Worm (Caenorhabditis elegans) whole organism, L3 larva: ENCODE data around the gene rps-21.

Experiments
- R02D3.7 ChIP-seq: fragments of 150-350 bp; optimal IDR thresholded peaks from 2 replicates; lab custom pipeline; 2014; ENCODE audit warnings: missing biosample characterization, missing genetic modification characterization
- ZK546.5 ChIP-seq: sonication (generic microtip); optimal IDR thresholded peaks from 2 replicates; lab custom pipeline; 2017; ENCODE audit warnings: missing biosample characterization, missing genetic modification characterization
- aly-2 ChIP-seq: fragments of 150-350 bp; optimal IDR thresholded peaks from 2 replicates; lab custom pipeline; 2014; ENCODE audit warnings: missing biosample characterization, missing genetic modification characterization
- ama-1 ChIP-seq: fragments of 150-350 bp; optimal IDR thresholded peaks from 2 replicates; lab custom pipeline; 2018
- ceh-16 ChIP-seq: sonication (generic microtip); optimal IDR thresholded peaks from 2 replicates; lab custom pipeline; 2017; ENCODE audit warnings: missing biosample characterization, missing genetic modification characterization
- ceh-28 ChIP-seq: fragments of 150-350 bp; optimal IDR thresholded peaks from 2 replicates; lab custom pipeline; 2014; ENCODE audit warnings: missing biosample characterization, missing genetic modification reagents, missing genetic modification characterization
- ceh-82 ChIP-seq: fragments of 150-350 bp; optimal IDR thresholded peaks from 2 replicates; lab custom pipeline; 2014; ENCODE audit warnings: missing biosample characterization, missing genetic modification characterization
- ceh-9 ChIP-seq: sonication (generic microtip); optimal IDR thresholded peaks from 2 replicates; lab custom pipeline; 2018; ENCODE audit warnings: missing biosample characterization, missing genetic modification characterization
- daf-12 ChIP-seq: fragments of 150-350 bp; optimal IDR thresholded peaks from 2 replicates; lab custom pipeline; 2014; ENCODE audit warnings: missing biosample characterization, missing genetic modification reagents, missing genetic modification characterization
- egl-27 ChIP-seq: sonication (generic microtip); optimal IDR thresholded peaks from 4 replicates; lab custom pipeline; 2017; ENCODE audit warnings: missing biosample characterization, missing genetic modification reagents, missing genetic modification characterization
- egl-5 ChIP-seq: fragments of 150-350 bp; optimal IDR thresholded peaks from 2 replicates; lab custom pipeline; 2017; ENCODE audit warnings: missing biosample characterization, missing genetic modification reagents, missing genetic modification characterization, inconsistent platforms
- elt-1 ChIP-seq: fragments of 150-350 bp; optimal IDR thresholded peaks from 2 replicates; lab custom pipeline; 2014; ENCODE audit warnings: missing biosample characterization, missing genetic modification characterization
- elt-2 ChIP-seq: sonication (generic microtip); optimal IDR thresholded peaks from 2 replicates; lab custom pipeline; 2016; ENCODE audit warnings: missing genetic modification reagents, mild to moderate bottlenecking, missing genetic modification characterization, missing compliant biosample characterization
- elt-3 ChIP-seq, 3 experiments: fragments of 150-350 bp in 1 of 3; sonication (generic microtip) in 2 of 3; optimal IDR thresholded peaks; 2 replicates in 2 of 3; 4 replicates in 1 of 3; lab custom pipeline; 2014 to 2017; ENCODE audit warnings: missing biosample characterization in 3 of 3, missing genetic modification characterization in 3 of 3
- fkh-2 ChIP-seq: fragments of 150-350 bp; optimal IDR thresholded peaks from 2 replicates; lab custom pipeline; 2014; ENCODE audit warnings: missing biosample characterization, missing genetic modification reagents, missing genetic modification characterization
- fos-1 ChIP-seq: fragments of 150-350 bp; optimal IDR thresholded peaks from 2 replicates; lab custom pipeline; 2014; ENCODE audit warnings: missing biosample characterization, missing genetic modification characterization
- hmg-11 ChIP-seq: sonication (generic microtip); optimal IDR thresholded peaks from 2 replicates; lab custom pipeline; 2016; ENCODE audit warnings: missing genetic modification characterization, missing compliant biosample characterization
- jun-1 ChIP-seq: fragments of 150-350 bp; optimal IDR thresholded peaks from 2 replicates; lab custom pipeline; 2014; ENCODE audit warnings: missing biosample characterization, missing genetic modification reagents, missing genetic modification characterization
- lin-15B ChIP-seq: fragments of 150-350 bp; optimal IDR thresholded peaks from 2 replicates; lab custom pipeline; 2014; ENCODE audit warnings: missing biosample characterization, missing genetic modification characterization
- lin-39 ChIP-seq: fragments of 150-350 bp; optimal IDR thresholded peaks from 2 replicates; lab custom pipeline; 2018; ENCODE audit warnings: missing biosample characterization, missing genetic modification reagents, missing genetic modification characterization
- lsy-12 ChIP-seq: sonication (generic microtip); optimal IDR thresholded peaks from 2 replicates; lab custom pipeline; 2016; ENCODE audit warnings: mild to moderate bottlenecking, missing genetic modification characterization, missing compliant biosample characterization
- mdl-1 ChIP-seq: fragments of 150-350 bp; optimal IDR thresholded peaks from 2 replicates; lab custom pipeline; 2014; ENCODE audit warnings: missing biosample characterization, missing genetic modification characterization
- mml-1 ChIP-seq: fragments of 150-350 bp; sonication (generic microtip); optimal IDR thresholded peaks from 3 replicates; lab custom pipeline; 2014; ENCODE audit warnings: missing biosample characterization, missing genetic modification characterization
- nfya-1 ChIP-seq: sonication (generic microtip); optimal IDR thresholded peaks from 2 replicates; lab custom pipeline; 2017; ENCODE audit warnings: missing genetic modification characterization, mild to moderate bottlenecking, missing compliant biosample characterization, antibody characterized with exemption, moderate library complexity; ENCODE audit not compliant: insufficient read depth
- nhr-11 ChIP-seq: fragments of 150-350 bp; optimal IDR thresholded peaks from 2 replicates; lab custom pipeline; 2014; ENCODE audit warnings: missing biosample characterization, missing genetic modification characterization
- nhr-12 ChIP-seq: fragments of 150-350 bp; optimal IDR thresholded peaks from 2 replicates; lab custom pipeline; 2014; ENCODE audit warnings: missing biosample characterization, missing genetic modification characterization
- nhr-23 ChIP-seq: fragments of 150-350 bp; optimal IDR thresholded peaks from 2 replicates; lab custom pipeline; 2014; ENCODE audit warnings: missing biosample characterization, missing genetic modification reagents, missing genetic modification characterization
- nhr-237 ChIP-seq: fragments of 150-350 bp; optimal IDR thresholded peaks from 2 replicates; lab custom pipeline; 2014; ENCODE audit warnings: missing biosample characterization, missing genetic modification characterization
- nhr-25 ChIP-seq: sonication (generic microtip); optimal IDR thresholded peaks from 2 replicates; lab custom pipeline; 2017; ENCODE audit warnings: missing biosample characterization, missing genetic modification characterization
- nhr-28 ChIP-seq: fragments of 150-350 bp; optimal IDR thresholded peaks from 2 replicates; lab custom pipeline; 2014; ENCODE audit warnings: missing biosample characterization, missing genetic modification characterization
- nhr-43 ChIP-seq: sonication (generic microtip); optimal IDR thresholded peaks from 2 replicates; lab custom pipeline; 2016; ENCODE audit warnings: mild to moderate bottlenecking, missing genetic modification characterization, missing compliant biosample characterization; ENCODE audit not compliant: poor library complexity, severe bottlenecking
- nhr-67 ChIP-seq: fragments of 150-350 bp; optimal IDR thresholded peaks from 2 replicates; lab custom pipeline; 2014; ENCODE audit warnings: missing biosample characterization, missing genetic modification characterization
- nhr-76 ChIP-seq: fragments of 150-350 bp; sonication (generic microtip); optimal IDR thresholded peaks from 5 replicates; lab custom pipeline; 2014; ENCODE audit warnings: missing biosample characterization, missing genetic modification characterization
- nhr-77 ChIP-seq: fragments of 150-350 bp; optimal IDR thresholded peaks from 2 replicates; lab custom pipeline; 2014; ENCODE audit warnings: missing biosample characterization, missing genetic modification characterization
- pha-4 ChIP-seq: fragments of 150-350 bp; optimal IDR thresholded peaks from 2 replicates; lab custom pipeline; 2014; ENCODE audit warnings: missing biosample characterization, missing genetic modification reagents, missing genetic modification characterization
- pqm-1 ChIP-seq: fragments of 150-350 bp; optimal IDR thresholded peaks from 2 replicates; lab custom pipeline; 2017; ENCODE audit warnings: missing biosample characterization, missing genetic modification characterization, inconsistent platforms
- sea-2 ChIP-seq: fragments of 150-350 bp; sonication (generic microtip); optimal IDR thresholded peaks from 4 replicates; lab custom pipeline; 2014; ENCODE audit warnings: missing biosample characterization, missing genetic modification reagents, missing genetic modification characterization
- skn-1 ChIP-seq: fragments of 150-350 bp; optimal IDR thresholded peaks from 2 replicates; lab custom pipeline; 2014; ENCODE audit warnings: missing biosample characterization, missing genetic modification characterization
- snpc-4 ChIP-seq: fragments of 150-350 bp; optimal IDR thresholded peaks from 2 replicates; lab custom pipeline; 2014; ENCODE audit warnings: missing biosample characterization, missing genetic modification characterization
- tbx-2 ChIP-seq: sonication (generic microtip); optimal IDR thresholded peaks from 2 replicates; lab custom pipeline; 2016; ENCODE audit warnings: mild to moderate bottlenecking, missing genetic modification characterization, missing compliant biosample characterization
- unc-62 ChIP-seq: fragments of 150-350 bp; sonication (generic microtip); optimal IDR thresholded peaks from 4 replicates; lab custom pipeline; 2014; ENCODE audit warnings: missing biosample characterization, missing genetic modification reagents, missing genetic modification characterization
- zag-1 ChIP-seq: fragments of 150-350 bp; optimal IDR thresholded peaks from 2 replicates; lab custom pipeline; 2014; ENCODE audit warnings: missing biosample characterization, missing genetic modification characterization
- ztf-11 ChIP-seq: fragments of 150-350 bp; optimal IDR thresholded peaks from 2 replicates; lab custom pipeline; 2014; ENCODE audit warnings: missing biosample characterization, missing genetic modification characterization
- ztf-4 ChIP-seq: fragments of 150-350 bp; optimal IDR thresholded peaks from 2 replicates; lab custom pipeline; 2014; ENCODE audit warnings: missing biosample characterization, missing genetic modification characterization

rps-21 gene

DNA sequence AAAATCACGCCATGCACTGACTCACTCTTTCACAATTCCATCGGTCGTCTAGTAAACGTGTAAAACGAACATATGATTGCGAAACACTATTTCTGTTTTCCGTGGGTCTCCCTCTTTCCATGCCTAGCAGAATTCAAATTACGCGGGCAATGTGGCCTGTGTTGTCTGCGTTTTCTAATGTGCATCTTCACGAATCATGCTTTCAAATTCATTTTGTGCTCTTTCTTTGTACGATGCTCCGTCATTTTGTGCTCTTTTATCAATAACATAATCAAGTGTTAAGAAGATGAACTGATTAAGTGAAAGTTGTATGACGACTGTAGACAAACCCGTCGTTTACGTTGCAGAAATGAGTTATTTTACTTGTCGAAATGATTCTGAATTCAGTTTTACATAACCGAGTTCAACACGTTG is 23.6 kb downstream of the rps-21 start:
- TF ChIP-seq nhr-28 (no peak), nhr-12 (tag; lab: Kevin White, UChicago) (no peak), hmg-11 (no peak), tbx-2 (tag; lab: Kevin White, UChicago) (no peak), nfya-1 (peak; percentile 50), lin-39 (peak; percentile 5), pqm-1 (tag; lab: Kevin White, UChicago) (peak; percentile 97), aly-2 (tag; lab: Kevin White, UChicago) (no peak), nhr-77 (tag; lab: Kevin White, UChicago) (no peak), egl-5 (tag; lab: Kevin White, UChicago) (peak; percentile 44), zag-1 (tag; lab: Kevin White, UChicago) (no peak), ceh-82 (tag; lab: Kevin White, UChicago) (no peak), nhr-43 (tag; lab: Kevin White, UChicago) (no peak), unc-62 (no peak), nhr-67 (tag; lab: Kevin White, UChicago) (no peak), lsy-12 (tag; lab: Kevin White, UChicago) (peak; percentile 27), mdl-1 (peak; percentile 58), ztf-11 (tag; lab: Kevin White, UChicago) (no peak), nhr-76 (no peak), mml-1 (no peak), sea-2 (GFP tag; lab: Kevin White, UChicago) (no peak), egl-27 (tag; lab: Kevin White, UChicago) (no peak), skn-1 (tag; lab: Kevin White, UChicago) (peak; percentile 72), elt-3 (tag; optimal IDR thresholded peaks at IDR 0.05; lab: Kevin White, UChicago) (no peak), snpc-4 (tag; lab: Kevin White, UChicago) (peak; percentile 37), nhr-23 (tag; lab: Kevin White, UChicago) (no peak), R02D3.7 (tag; lab: Kevin White, UChicago) (no peak), ZK546.5 (tag; lab: Kevin White, UChicago) (no peak), ceh-28 (tag; lab: Kevin White, UChicago) (peak; percentile 38), daf-12 (tag; lab: Kevin White, UChicago) (no peak), fkh-2 (no peak), elt-1 (tag; lab: Kevin White, UChicago) (no peak), ztf-4 (tag; lab: Kevin White, UChicago) (no peak), lin-15B (tag; lab: Kevin White, UChicago) (peak; percentile 42), ceh-9 (no peak), pha-4 (peak; percentile 70), jun-1 (peak; percentile 82), nhr-237 (tag; lab: Kevin White, UChicago) (no peak), fos-1 (peak; percentile 18), nhr-25 (tag; lab: Kevin White, UChicago) (no peak), ama-1 (lab: Kevin White, UChicago) (no peak), elt-2 (tag; lab: Kevin White, UChicago) (peak; percentile 97), nhr-11 (tag; lab: Kevin White, UChicago) (no peak), ceh-16 (tag; lab: Kevin White, UChicago) (no peak)

DNA sequence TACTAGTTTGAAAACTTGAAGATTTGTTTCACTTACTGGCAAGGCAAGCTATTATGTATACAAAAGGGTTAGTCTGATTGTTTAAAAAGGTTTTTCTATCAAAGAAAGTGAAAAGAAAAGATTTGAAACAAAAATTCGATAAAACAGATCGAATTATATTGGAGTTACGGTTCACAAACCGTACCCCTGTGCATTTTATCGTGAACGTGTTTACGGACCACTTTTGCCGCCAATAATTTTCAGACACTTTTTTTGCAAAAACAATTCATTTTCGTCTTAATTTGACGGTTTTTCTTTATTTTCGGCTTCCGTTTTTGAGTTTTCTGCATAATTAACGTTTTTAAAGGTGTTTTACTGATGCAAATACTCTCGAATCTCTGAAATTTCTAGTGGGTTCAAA is 24.2 kb downstream of the rps-21 start:
- TF ChIP-seq ceh-28 (tag; lab: Kevin White, UChicago), result no peak
- no peak for TF ChIP-seq skn-1 (tag; lab: Kevin White, UChicago)
- no peak for TF ChIP-seq ceh-16 (tag; lab: Kevin White, UChicago)
- TF ChIP-seq hmg-11, result no peak
- TF ChIP-seq nfya-1, result no peak
- TF ChIP-seq elt-3 (tag; optimal IDR thresholded peaks at IDR 0.05; lab: Kevin White, UChicago), result no peak
- TF ChIP-seq nhr-237 (tag; lab: Kevin White, UChicago), result no peak
- no peak for TF ChIP-seq nhr-25 (tag; lab: Kevin White, UChicago)
- no peak for TF ChIP-seq zag-1 (tag; lab: Kevin White, UChicago)
- TF ChIP-seq lin-15B (tag; lab: Kevin White, UChicago), result no peak
- TF ChIP-seq daf-12 (tag; lab: Kevin White, UChicago), result no peak
- no peak for TF ChIP-seq pha-4
- TF ChIP-seq ceh-82 (tag; lab: Kevin White, UChicago), result no peak
